Fruit fly (Drosophila melanogaster): Measurements from ENCODE around the gene CG13895.

Gene CG13895

dm6 chr3L:692699-693098 lies 15.3 kb downstream of the CG13895 start, which contains the start of gene Vti1a (continued):
- TF ChIP-seq Bteb2 (GFP tag; optimal IDR thresholded peaks at IDR 0.05) (no peak), CoRest (tag; optimal IDR thresholded peaks at IDR 0.05) (peak; percentile 19), ac (GFP tag; optimal IDR thresholded peaks at IDR 0.05) (no peak), pan (optimal IDR thresholded peaks at IDR 0.05) (no peak), pan (GFP tag; optimal IDR thresholded peaks at IDR 0.05 in 1 of 2, IDR thresholded peaks at IDR 0.05 in 1 of 2) (no peak), CG17328 (GFP tag; IDR thresholded peaks at IDR 0.05) (no peak), CG3407 (GFP tag; optimal IDR thresholded peaks at IDR 0.05) (no peak), sr (GFP tag; IDR thresholded peaks at IDR 0.05) (no peak), tap (tag; optimal IDR thresholded peaks at IDR 0.05) (peak; percentile 1), Fer1 (GFP tag; optimal IDR thresholded peaks at IDR 0.05) (no peak), Mrtf (GFP tag; IDR thresholded peaks at IDR 0.05) (no peak), Dfd (GFP tag; optimal IDR thresholded peaks at IDR 0.05) (no peak), CG7987 (GFP tag; optimal IDR thresholded peaks at IDR 0.05) (no peak), Dip3 (GFP tag; optimal IDR thresholded peaks at IDR 0.05) (no peak), CG3838 (GFP tag; optimal IDR thresholded peaks at IDR 0.05) (no peak), Chrac-16 (GFP tag; optimal IDR thresholded peaks at IDR 0.05) (no peak), sima (GFP tag; optimal IDR thresholded peaks at IDR 0.05) (no peak), CG3726 (GFP tag; IDR thresholded peaks at IDR 0.05) (no peak), br (optimal IDR thresholded peaks at IDR 0.05) (no peak), CG32772 (GFP tag; IDR thresholded peaks at IDR 0.05) (no peak), NFAT (GFP tag; IDR thresholded peaks at IDR 0.05) (no peak), CG11723 (GFP tag; optimal IDR thresholded peaks at IDR 0.05) (no peak), Gug (GFP tag; IDR thresholded peaks at IDR 0.05) (no peak), CG11398 (GFP tag; optimal IDR thresholded peaks at IDR 0.05) (no peak), CG10565 (GFP tag; optimal IDR thresholded peaks at IDR 0.05) (no peak), TFAM (GFP tag; optimal IDR thresholded peaks at IDR 0.05) (no peak), nom (GFP tag; optimal IDR thresholded peaks at IDR 0.05) (no peak), odd (GFP tag; optimal IDR thresholded peaks at IDR 0.05) (no peak), CG31365 (tag; optimal IDR thresholded peaks at IDR 0.05) (no peak), GATAe (GFP tag; conservative IDR thresholded peaks at IDR 0.05) (no peak), hth (optimal IDR thresholded peaks at IDR 0.05) (no peak), CG10979 (tag; optimal IDR thresholded peaks at IDR 0.05) (no peak), salm (tag; optimal IDR thresholded peaks at IDR 0.05) (no peak), CG2120 (GFP tag; optimal IDR thresholded peaks at IDR 0.05) (no peak), pnt (GFP tag; optimal IDR thresholded peaks at IDR 0.05) (no peak), tll (GFP tag; optimal IDR thresholded peaks at IDR 0.05) (no peak), stc (GFP tag; IDR thresholded peaks at IDR 0.05) (no peak), CG7556 (GFP tag; optimal IDR thresholded peaks at IDR 0.05) (no peak), gsb-n (tag; optimal IDR thresholded peaks at IDR 0.05) (no peak), CG31388 (GFP tag; optimal IDR thresholded peaks at IDR 0.05) (no peak), D (optimal IDR thresholded peaks at IDR 0.05) (no peak), D (GFP tag; optimal IDR thresholded peaks at IDR 0.05) (no peak), CG18599 (GFP tag; optimal IDR thresholded peaks at IDR 0.05) (no peak), CG7357 (GFP tag; IDR thresholded peaks at IDR 0.05) (no peak), CG12744 (GFP tag; optimal IDR thresholded peaks at IDR 0.05) (no peak), sd (tag; optimal IDR thresholded peaks at IDR 0.05) (no peak), MTF-1 (GFP tag; optimal IDR thresholded peaks at IDR 0.05; ENCODE audit: borderline replicate concordance) (no peak), tx (GFP tag; optimal IDR thresholded peaks at IDR 0.05) (no peak), chinmo (GFP tag; IDR thresholded peaks at IDR 0.05; ENCODE audit: partially characterized antibody) (no peak), CG12769 (tag; optimal IDR thresholded peaks at IDR 0.05) (no peak), CG10321 (GFP tag; IDR thresholded peaks at IDR 0.05) (no peak), mam (GFP tag; optimal IDR thresholded peaks at IDR 0.05) (no peak), crol (GFP tag; IDR thresholded peaks at IDR 0.05) (no peak), stwl (tag; optimal IDR thresholded peaks at IDR 0.05) (peak; percentile 98)

Measured in whole organism, embryonic.